Worm (Caenorhabditis elegans) whole organism, L4 larva: ENCODE results near the gene arrd-8.

Source experiments
- D1046.2 ChIP-seq: fragments of 200-800 bp; sonication (Bioruptor generic); IDR thresholded peaks from 2 replicates; pipeline ENCODE4 v1.3.6; 2022; ENCODE audit warnings: missing genetic modification characterization, missing compliant biosample characterization
- F10B5.3 ChIP-seq: sonication (generic microtip); optimal IDR thresholded peaks from 2 replicates; lab custom pipeline; 2016; ENCODE audit warnings: mild to moderate bottlenecking, missing genetic modification characterization, missing compliant biosample characterization
- F37D6.2 ChIP-seq: sonication (generic microtip); optimal IDR thresholded peaks from 2 replicates; lab custom pipeline; 2016; ENCODE audit warnings: mild to moderate bottlenecking, missing genetic modification characterization, missing compliant biosample characterization
- Y105C5A.15 ChIP-seq: fragments of 200-800 bp; sonication (Bioruptor generic); IDR thresholded peaks from 2 replicates; pipeline ENCODE4 v1.3.6; 2022; ENCODE audit warnings: missing genetic modification characterization, missing compliant biosample characterization
- Y48G9A.11 ChIP-seq: fragments of 200-800 bp; sonication (Bioruptor generic); IDR thresholded peaks from 2 replicates; pipeline ENCODE4 v1.3.6; 2022; ENCODE audit warnings: missing genetic modification reagents, missing genetic modification characterization, missing compliant biosample characterization
- Y75B8A.6 ChIP-seq: fragments of 200-800 bp; sonication (Bioruptor generic); IDR thresholded peaks from 2 replicates; pipeline ENCODE4 v1.3.6; 2022; ENCODE audit warnings: missing genetic modification reagents, missing genetic modification characterization, missing compliant biosample characterization
- ZK546.5 ChIP-seq, 2 experiments: sonication (generic microtip); optimal IDR thresholded peaks; 2 replicates each; lab custom pipeline; 2017; ENCODE audit warnings: missing biosample characterization in 2 of 2, missing genetic modification characterization in 2 of 2
- aha-1 ChIP-seq: fragments of 150-350 bp; peaks from one replicate; lab custom pipeline; 2014; ENCODE audit warnings: missing biosample characterization, missing genetic modification characterization
- ctbp-1 ChIP-seq: fragments of 200-800 bp; sonication (Bioruptor generic); IDR thresholded peaks from 2 replicates; pipeline ENCODE4 v1.3.6; 2022; ENCODE audit warnings: missing genetic modification reagents, missing genetic modification characterization, missing compliant biosample characterization
- daf-12 ChIP-seq: fragments of 150-350 bp; optimal IDR thresholded peaks from 2 replicates; lab custom pipeline; 2014; ENCODE audit warnings: missing biosample characterization, missing genetic modification reagents, missing genetic modification characterization
- dmd-6 ChIP-seq: fragments of 200-800 bp; sonication (Bioruptor generic); IDR thresholded peaks from 2 replicates; pipeline ENCODE4 v1.3.6; 2022; ENCODE audit warnings: missing genetic modification reagents, missing genetic modification characterization, missing compliant biosample characterization
- dmd-9 ChIP-seq: fragments of 200-800 bp; sonication (Bioruptor generic); IDR thresholded peaks from 2 replicates; pipeline ENCODE4 v1.3.6; 2022; ENCODE audit warnings: missing genetic modification reagents, missing genetic modification characterization, missing compliant biosample characterization
- duxl-1 ChIP-seq: sonication (generic microtip); optimal IDR thresholded peaks from 2 replicates; lab custom pipeline; 2016; ENCODE audit warnings: mild to moderate bottlenecking, missing genetic modification characterization, moderate library complexity, missing compliant biosample characterization; ENCODE audit not compliant: poor library complexity
- dve-1 ChIP-seq: sonication (generic microtip); optimal IDR thresholded peaks from 2 replicates; lab custom pipeline; 2017; ENCODE audit warnings: antibody characterized with exemption, mild to moderate bottlenecking, missing genetic modification characterization, missing compliant biosample characterization; ENCODE audit not compliant: insufficient read depth
- fkh-10 ChIP-seq: fragments of 150-350 bp; optimal IDR thresholded peaks from 2 replicates; lab custom pipeline; 2014; ENCODE audit warnings: missing biosample characterization, missing genetic modification reagents, missing genetic modification characterization
- hif-1 ChIP-seq, 2 experiments: sonication (generic microtip); optimal IDR thresholded peaks; 2 replicates each; lab custom pipeline; 2016 to 2017; ENCODE audit warnings: missing compliant biosample characterization in 2 of 2, missing genetic modification characterization in 2 of 2, missing genetic modification reagents in 2 of 2, missing genotype in 2 of 2, mild to moderate bottlenecking in 1 of 2
- hlh-11 ChIP-seq: fragments of 200-800 bp; sonication (Bioruptor generic); optimal IDR thresholded peaks from 2 replicates; lab custom pipeline; 2018; ENCODE audit warnings: mild to moderate bottlenecking, missing genetic modification characterization, missing compliant biosample characterization
- hlh-30 ChIP-seq: sonication (generic microtip); optimal IDR thresholded peaks from 2 replicates; lab custom pipeline; 2017; ENCODE audit warnings: antibody characterized with exemption, mild to moderate bottlenecking, missing genetic modification characterization, missing compliant biosample characterization; ENCODE audit not compliant: insufficient read depth
- jun-1 ChIP-seq: fragments of 150-350 bp; optimal IDR thresholded peaks from 2 replicates; lab custom pipeline; 2014; ENCODE audit warnings: missing biosample characterization, missing genetic modification reagents, missing genetic modification characterization
- lin-1 ChIP-seq: fragments of 200-800 bp; sonication (Bioruptor generic); IDR thresholded peaks from 2 replicates; pipeline ENCODE4 v1.3.6; 2022; ENCODE audit warnings: missing genetic modification reagents, missing genetic modification characterization, missing compliant biosample characterization
- lin-13 ChIP-seq: fragments of 150-350 bp; optimal IDR thresholded peaks from 2 replicates; lab custom pipeline; 2014; ENCODE audit warnings: missing biosample characterization, missing genetic modification reagents, missing genetic modification characterization
- lin-38 ChIP-seq: fragments of 200-800 bp; sonication (Bioruptor generic); IDR thresholded peaks from 2 replicates; pipeline ENCODE4 v1.3.6; 2022; ENCODE audit warnings: missing genetic modification reagents, missing genetic modification characterization, missing compliant biosample characterization
- lsy-2 ChIP-seq, 2 experiments: fragments of 150-350 bp in 1 of 2; sonication (generic microtip) in 1 of 2; optimal IDR thresholded peaks; 2 replicates each; lab custom pipeline; 2014 to 2017; ENCODE audit warnings: missing biosample characterization in 2 of 2, missing genetic modification characterization in 2 of 2
- madf-9 ChIP-seq: fragments of 200-800 bp; sonication (Bioruptor generic); conservative IDR thresholded peaks from 2 replicates; pipeline ENCODE4 v1.3.6; 2022; ENCODE audit warnings: missing genetic modification reagents, missing genetic modification characterization, missing compliant biosample characterization
- mdl-1 ChIP-seq, 2 experiments: fragments of 150-350 bp in 1 of 2; sonication (generic microtip) in 1 of 2; optimal IDR thresholded peaks; 2 replicates each; lab custom pipeline; 2014 to 2017; ENCODE audit warnings: missing biosample characterization in 2 of 2, missing genetic modification characterization in 2 of 2
- mes-2 ChIP-seq: sonication (generic microtip); optimal IDR thresholded peaks from 2 replicates; lab custom pipeline; 2016; ENCODE audit warnings: missing genotype, mild to moderate bottlenecking, missing genetic modification characterization, missing compliant biosample characterization; ENCODE audit not compliant: poor library complexity, severe bottlenecking
- mxl-3 ChIP-seq: fragments of 200-800 bp; sonication (Bioruptor generic); optimal IDR thresholded peaks from 2 replicates; lab custom pipeline; 2018; ENCODE audit warnings: mild to moderate bottlenecking, missing genetic modification characterization, missing compliant biosample characterization
- nhr-10 ChIP-seq: fragments of 150-350 bp; optimal IDR thresholded peaks from 2 replicates; lab custom pipeline; 2014; ENCODE audit warnings: missing biosample characterization, missing genetic modification characterization
- nhr-11 ChIP-seq: fragments of 150-350 bp; optimal IDR thresholded peaks from 2 replicates; lab custom pipeline; 2014; ENCODE audit warnings: missing biosample characterization, missing genetic modification characterization
- nhr-111 ChIP-seq: fragments of 200-800 bp; sonication (Bioruptor generic); optimal IDR thresholded peaks from 2 replicates; lab custom pipeline; 2018; ENCODE audit warnings: mild to moderate bottlenecking, missing genetic modification characterization, missing compliant biosample characterization
- nhr-237 ChIP-seq: sonication (generic microtip); optimal IDR thresholded peaks from 2 replicates; lab custom pipeline; 2017; ENCODE audit warnings: missing biosample characterization, missing genetic modification characterization
- nhr-28 ChIP-seq: fragments of 150-350 bp; optimal IDR thresholded peaks from 2 replicates; lab custom pipeline; 2014; ENCODE audit warnings: missing biosample characterization, missing genetic modification characterization
- nhr-42 ChIP-seq: fragments of 200-800 bp; sonication (Bioruptor generic); IDR thresholded peaks from 2 replicates; pipeline ENCODE4 v1.3.6; 2022; ENCODE audit warnings: missing genetic modification characterization, missing compliant biosample characterization
- nhr-48 ChIP-seq: sonication (generic microtip); optimal IDR thresholded peaks from 2 replicates; lab custom pipeline; 2016; ENCODE audit warnings: mild to moderate bottlenecking, missing genetic modification characterization, missing compliant biosample characterization
- nhr-6 ChIP-seq: fragments of 150-350 bp; optimal IDR thresholded peaks from 2 replicates; lab custom pipeline; 2014; ENCODE audit warnings: missing biosample characterization, missing genetic modification characterization
- nhr-77 ChIP-seq: fragments of 150-350 bp; optimal IDR thresholded peaks from 2 replicates; lab custom pipeline; 2014; ENCODE audit warnings: missing biosample characterization, missing genetic modification characterization
- pha-4 ChIP-seq, 2 experiments: fragments of 150-350 bp in 1 of 2; fragments of 200-800 bp in 1 of 2; sonication (Bioruptor generic) in 1 of 2; IDR thresholded peaks in 1 of 2; optimal IDR thresholded peaks in 1 of 2; 2 replicates each; pipeline versions ENCODE4 v1.3.6 to Lab custom; 2014 to 2022; ENCODE audit warnings: missing genetic modification characterization in 2 of 2, missing genetic modification reagents in 2 of 2, missing biosample characterization in 1 of 2, missing compliant biosample characterization in 1 of 2
- pqm-1 ChIP-seq: sonication (generic microtip); optimal IDR thresholded peaks from 2 replicates; lab custom pipeline; 2017; ENCODE audit warnings: missing biosample characterization, missing genetic modification characterization
- rbr-2 ChIP-seq: sonication (generic microtip); optimal IDR thresholded peaks from 2 replicates; lab custom pipeline; 2016; ENCODE audit warnings: missing genotype, missing genetic modification characterization, missing compliant biosample characterization
- set-16 ChIP-seq: fragments of 200-800 bp; sonication (Bioruptor generic); IDR thresholded peaks from 2 replicates; pipeline ENCODE4 v1.3.6; 2022; ENCODE audit warnings: missing genetic modification reagents, missing genetic modification characterization, missing compliant biosample characterization
- unc-130 ChIP-seq: sonication (generic microtip); optimal IDR thresholded peaks from 2 replicates; lab custom pipeline; 2016; ENCODE audit warnings: missing genetic modification reagents, missing genetic modification characterization, missing compliant biosample characterization
- unc-62 ChIP-seq, 3 experiments: fragments of 150-350 bp in 1 of 3; sonication (generic microtip); optimal IDR thresholded peaks in 2 of 3; peaks in 1 of 3; 1 replicate in 1 of 3; 2 replicates in 2 of 3; lab custom pipeline; 2014 to 2017; ENCODE audit warnings: missing biosample characterization in 3 of 3, missing genetic modification characterization in 3 of 3, missing genetic modification reagents in 3 of 3, missing genotype in 1 of 3
- zfp-2 ChIP-seq: sonication (generic microtip); optimal IDR thresholded peaks from 2 replicates; lab custom pipeline; 2016; ENCODE audit warnings: mild to moderate bottlenecking, missing genetic modification characterization, missing compliant biosample characterization
- zfp-3 ChIP-seq: fragments of 200-800 bp; sonication (Bioruptor generic); conservative IDR thresholded peaks from 2 replicates; pipeline ENCODE4 v1.3.6; 2022; ENCODE audit warnings: missing genetic modification reagents, missing genetic modification characterization, missing compliant biosample characterization
- zip-11 ChIP-seq: fragments of 200-800 bp; sonication (Bioruptor generic); IDR thresholded peaks from 2 replicates; pipeline ENCODE4 v1.3.6; 2022; ENCODE audit warnings: missing genetic modification characterization, missing compliant biosample characterization

arrd-8 gene

DNA sequence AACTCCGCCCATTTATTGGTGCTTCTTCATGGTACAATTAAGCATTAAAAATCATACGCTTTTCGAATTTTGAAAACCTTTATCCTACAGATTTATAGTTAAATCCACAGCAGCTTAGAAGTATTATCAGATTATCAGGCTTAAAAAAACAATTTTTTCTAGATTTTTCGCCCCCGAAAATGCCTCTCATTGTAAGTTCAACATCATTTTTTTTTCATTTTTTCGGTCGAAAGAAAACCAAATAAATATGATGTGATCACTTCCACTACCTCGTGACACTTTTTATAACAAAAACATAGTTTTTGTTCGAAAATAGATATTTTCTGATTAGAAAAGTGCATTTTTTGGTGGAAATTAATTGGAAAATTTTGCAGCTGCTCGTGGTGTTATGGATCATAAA lies 23.8 kb upstream of the arrd-8 start:
- TF ChIP-seq hlh-30 (tag; lab: Kevin White, UChicago) (peak; percentile 55), zip-11 (GFP tag; lab: Robert Waterston, UW) (no peak), aha-1 (tag; lab: Kevin White, UChicago) (peak; percentile 95), lin-13 (GFP tag; lab: Kevin White, UChicago) (no peak)

- TF ChIP-seq Y105C5A.15 (GFP tag; lab: Robert Waterston, UW) (no peak), nhr-111 (GFP tag; lab: Kevin White, UChicago) (no peak), daf-12 (no peak), D1046.2 (GFP tag; lab: Robert Waterston, UW) (no peak), hlh-11 (tag; lab: Kevin White, UChicago) (peak; percentile 64), dve-1 (peak; percentile 30), set-16 (GFP tag; lab: Robert Waterston, UW) (no peak), pha-4 (GFP tag; IDR thresholded peaks at IDR 0.05; lab: Robert Waterston, UW) (0 out of 2 replicates have a peak, but pooled peaks have one; percentile 43), pha-4 (tag; optimal IDR thresholded peaks at IDR 0.05; lab: Kevin White, UChicago) (no peak), nhr-11 (tag; lab: Kevin White, UChicago) (no peak), lin-38 (GFP tag; lab: Robert Waterston, UW) (peak; percentile 88), lin-1 (GFP tag; lab: Robert Waterston, UW) (peak; percentile 79), mdl-1 (tag; optimal IDR thresholded peaks at IDR 0.05; lab: Kevin White, UChicago) (peak in 1 of 2 experiments; percentile 22), nhr-10 (no peak), Y48G9A.11 (no peak), F10B5.3 (tag; lab: Kevin White, UChicago) (no peak), nhr-237 (tag; lab: Kevin White, UChicago) (no peak), nhr-28 (peak; percentile 71), nhr-6 (no peak), lsy-2 (tag; optimal IDR thresholded peaks at IDR 0.05; lab: Kevin White, UChicago) (peak in 1 of 2 experiments; percentile 65), zfp-3 (GFP tag; lab: Robert Waterston, UW) (no peak), ctbp-1 (GFP tag; lab: Robert Waterston, UW) (no peak), duxl-1 (tag; lab: Kevin White, UChicago) (no peak), zfp-2 (tag; lab: Kevin White, UChicago) (no peak), ZK546.5 (tag; optimal IDR thresholded peaks at IDR 0.05; lab: Kevin White, UChicago) (no peak), F37D6.2 (tag; lab: Kevin White, UChicago) (peak; percentile 16), Y75B8A.6 (GFP tag; lab: Robert Waterston, UW) (no peak), aha-1 (tag; lab: Kevin White, UChicago) (peak; percentile 96), mxl-3 (GFP tag; lab: Kevin White, UChicago) (no peak), nhr-42 (GFP tag; lab: Robert Waterston, UW) (no peak), fkh-10 (peak; percentile 83), nhr-77 (no peak), dmd-9 (0 out of 2 replicates have a peak, but pooled peaks have one; percentile 16), dmd-6 (GFP tag; lab: Robert Waterston, UW) (peak; percentile 83), rbr-2 (peak; percentile 38), hlh-30 (tag; lab: Kevin White, UChicago) (peak; percentile 83), mes-2 (tag; lab: Kevin White, UChicago) (peak; percentile 62), hif-1 (tag; optimal IDR thresholded peaks at IDR 0.05; lab: Kevin White, UChicago) (peak in 1 of 2 experiments; percentile 92), unc-62 (GFP tag; optimal IDR thresholded peaks at IDR 0.05 in 1 of 2; lab: Kevin White, UChicago) (peak in 1 of 2 experiments; percentile 56), unc-62 (tag; optimal IDR thresholded peaks at IDR 0.05; lab: Kevin White, UChicago) (no peak), pqm-1 (tag; lab: Kevin White, UChicago) (peak; percentile 12), jun-1 (tag; lab: Kevin White, UChicago) (no peak), unc-130 (GFP tag; lab: Kevin White, UChicago) (peak; percentile 34), nhr-48 (tag; lab: Kevin White, UChicago) (peak; percentile 32), madf-9 (peak; percentile 35; the same call in 1 of the 2 replicates)
These were observed 22.6 kb upstream of the arrd-8 start, which contains the start of gene ippk-1 for ce11 chrII:12042108-12042960. Gene ippk-1 (plus strand): TSS chrII:12042910.
